Fruit fly (Drosophila melanogaster) whole organism, larva: ENCODE measurements around the gene CG7781.

Experiments used
- noc ChIP-seq: fragments of 200-800 bp; sonication (Bioruptor generic); optimal IDR thresholded peaks from 3 replicates; lab custom pipeline; 2019; ENCODE audit warnings: missing biosample characterization, mild to moderate bottlenecking, missing genetic modification characterization, moderate library complexity

The CG7781 gene

DNA sequence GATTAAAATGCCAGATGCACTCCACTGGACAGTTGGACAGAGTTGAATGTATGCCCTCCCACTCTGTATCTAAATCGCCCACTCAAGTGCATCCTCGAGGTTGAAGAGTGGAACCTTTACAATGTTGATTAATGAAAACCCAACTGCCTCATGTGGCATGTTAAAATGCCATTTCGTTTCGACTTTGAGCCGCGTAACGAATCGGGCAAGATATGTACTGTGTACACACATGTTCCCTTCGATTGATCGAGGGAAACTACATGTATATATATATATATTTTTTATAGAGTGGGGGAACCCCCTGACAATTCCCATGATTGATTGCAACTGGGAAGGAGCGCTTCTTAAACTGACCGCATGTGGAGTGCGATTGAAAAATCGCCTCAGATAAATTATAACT lies 37.1 kb downstream of the CG7781 start:
- no peak for TF ChIP-seq noc (tag; lab: Kevin White, UChicago)

DNA sequence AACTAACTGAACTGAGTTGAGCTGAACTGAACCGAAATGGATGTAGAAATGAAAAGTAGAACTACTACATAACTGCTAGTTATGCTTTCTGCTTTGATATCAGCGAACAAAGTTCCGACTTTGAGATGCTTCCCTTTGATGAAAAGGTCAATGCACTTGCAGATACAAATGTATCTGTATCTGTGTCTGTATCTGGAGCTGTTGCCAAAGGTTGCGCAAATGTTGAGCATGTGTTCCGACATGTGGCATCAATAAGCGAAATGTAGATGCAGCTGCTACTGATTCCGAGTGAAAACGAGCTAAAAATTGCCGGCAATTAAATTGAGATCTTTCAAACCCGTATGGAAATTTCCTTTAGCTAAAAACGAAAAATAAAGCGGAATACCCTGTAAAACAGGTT lies 38.6 kb downstream of the CG7781 start:
- TF ChIP-seq noc (tag; lab: Kevin White, UChicago), result no peak

DNA sequence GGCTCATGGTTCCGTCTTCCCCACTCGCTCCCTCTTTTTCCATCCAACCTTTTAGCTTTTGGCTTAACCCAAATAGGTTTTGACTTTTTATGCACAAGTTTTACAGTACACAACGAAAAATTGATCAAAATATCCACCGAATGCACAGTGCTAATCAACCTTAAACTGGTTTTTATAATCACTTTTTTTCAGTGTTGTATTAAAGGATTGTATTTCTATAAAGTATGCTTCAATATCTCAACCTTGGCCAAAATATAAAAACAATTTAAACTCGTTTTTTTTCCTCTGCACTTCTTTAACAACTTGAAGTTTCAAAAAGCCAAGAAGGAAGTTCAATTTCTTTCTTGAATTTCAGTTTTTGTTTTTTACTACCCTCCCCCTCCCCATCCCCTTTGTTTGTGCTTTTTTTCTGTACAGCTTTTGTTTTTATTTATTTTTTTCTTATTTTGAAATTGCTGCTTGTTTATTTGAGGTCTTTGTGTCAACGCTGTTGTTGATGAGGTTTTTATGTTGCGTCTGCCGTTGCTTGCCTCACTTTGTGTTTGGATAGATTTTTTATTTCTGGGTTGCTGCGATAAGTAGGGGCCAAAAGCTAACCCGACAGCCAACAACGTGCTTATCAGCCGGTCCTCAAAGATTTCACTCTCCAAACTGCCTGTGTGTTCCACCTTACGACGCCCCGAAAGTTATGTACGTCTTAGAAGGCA lies 40.1 kb downstream of the CG7781 start:
- TF ChIP-seq noc (tag; lab: Kevin White, UChicago), result no peak

DNA sequence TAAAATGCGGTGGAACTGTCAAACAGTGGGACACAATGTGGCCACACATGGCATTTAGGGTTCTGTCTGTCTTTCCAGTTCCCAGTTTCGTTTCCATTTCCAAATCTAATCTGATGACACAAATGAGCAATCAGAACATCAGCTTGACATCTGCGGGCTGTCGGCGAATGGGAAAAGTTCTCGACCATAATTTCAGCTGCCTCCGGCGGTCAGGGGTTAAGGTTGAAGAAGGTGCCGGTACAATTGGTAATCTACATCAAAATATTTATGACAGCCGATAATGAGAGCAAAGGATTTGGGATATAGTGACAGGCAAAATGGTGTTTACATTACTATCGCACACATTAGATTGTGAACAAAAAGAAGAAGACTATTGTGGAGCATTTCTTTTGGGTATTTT lies 43.3 kb downstream of the CG7781 start:
- TF ChIP-seq noc (tag; lab: Kevin White, UChicago), result no peak

DNA sequence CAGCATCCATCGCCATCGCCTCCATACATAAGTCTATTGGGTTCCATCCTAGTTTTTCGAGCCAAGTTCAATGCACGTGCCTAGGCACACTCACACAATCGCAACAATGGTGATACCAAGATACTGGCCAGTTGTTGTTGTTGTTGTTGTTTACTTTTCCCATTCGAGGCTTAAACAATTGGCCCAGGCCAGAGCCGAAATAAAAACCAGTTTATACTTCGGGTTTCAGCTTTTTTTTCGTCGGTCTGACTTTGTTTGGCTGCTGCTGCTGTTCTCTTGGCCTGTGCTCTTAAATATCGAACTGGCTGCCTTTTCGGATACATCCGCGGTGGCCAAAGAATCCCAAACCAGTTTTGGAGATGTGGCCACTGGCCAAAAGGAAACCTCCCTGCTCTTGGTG lies 45.0 kb downstream of the CG7781 start:
- no peak for TF ChIP-seq noc (tag; lab: Kevin White, UChicago)

DNA sequence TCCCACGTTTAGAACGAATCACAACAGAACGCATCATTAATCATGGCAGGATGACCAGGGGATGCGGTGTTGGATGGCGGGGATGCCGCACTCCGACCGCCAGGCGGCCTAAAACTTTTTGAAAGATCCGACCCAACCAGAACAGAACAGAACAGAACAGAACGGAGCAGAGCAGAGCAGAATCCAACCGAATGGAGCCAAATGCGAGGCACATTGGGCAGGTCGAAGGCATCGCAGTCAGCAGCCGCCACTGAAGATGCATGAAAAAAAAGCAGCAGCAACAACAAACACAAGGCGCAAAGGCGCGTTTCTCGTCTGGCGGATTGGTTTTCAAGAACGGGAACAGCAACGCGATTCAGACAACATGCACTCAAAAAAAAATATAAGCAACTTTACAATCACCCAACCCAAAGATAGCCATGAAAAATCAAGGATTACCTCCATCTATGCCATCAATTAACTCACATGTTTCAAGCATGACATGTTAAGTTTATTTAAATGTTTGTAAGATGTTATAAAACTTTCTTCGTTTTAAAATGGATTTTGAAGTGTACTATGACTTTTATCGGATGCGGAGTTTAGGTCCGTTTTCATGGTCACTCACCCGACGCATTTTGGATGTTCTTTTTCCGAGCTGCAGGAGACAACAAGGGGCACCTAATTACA lies 45.7 kb downstream of the CG7781 start:
- TF ChIP-seq noc (tag; lab: Kevin White, UChicago), result no peak

DNA sequence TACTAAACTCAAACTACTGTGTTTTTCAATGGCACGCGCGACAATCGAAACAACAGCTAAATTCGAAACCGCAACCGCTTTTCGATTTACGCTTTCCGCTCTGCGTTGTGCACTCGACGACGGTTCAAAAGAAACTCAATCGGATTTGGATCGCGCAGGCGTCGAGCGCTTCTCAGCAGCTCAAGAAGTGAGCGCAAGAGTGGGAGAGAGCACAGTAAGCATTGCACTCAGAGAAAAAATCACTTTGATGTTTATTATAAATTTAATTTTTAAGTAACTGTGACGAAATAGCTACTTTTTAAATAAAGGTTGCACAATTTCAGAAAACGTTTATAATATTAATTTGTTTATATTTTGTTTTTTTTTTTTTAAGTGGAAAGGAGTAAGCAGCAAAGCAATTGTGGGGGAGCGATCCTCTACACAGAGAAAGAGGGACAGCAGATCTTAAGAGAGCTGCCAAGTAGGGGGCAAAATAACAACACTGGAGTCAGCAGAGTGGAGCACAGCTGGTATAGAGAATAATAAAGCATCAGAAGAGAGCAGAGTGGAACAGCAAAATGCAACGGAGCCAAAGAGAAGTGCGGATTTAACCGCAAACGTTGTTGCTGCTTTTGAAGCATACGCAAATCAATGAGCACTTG lies 47.5 kb downstream of the CG7781 start:
- TF ChIP-seq noc (tag; lab: Kevin White, UChicago), result peak; percentile 94

DNA sequence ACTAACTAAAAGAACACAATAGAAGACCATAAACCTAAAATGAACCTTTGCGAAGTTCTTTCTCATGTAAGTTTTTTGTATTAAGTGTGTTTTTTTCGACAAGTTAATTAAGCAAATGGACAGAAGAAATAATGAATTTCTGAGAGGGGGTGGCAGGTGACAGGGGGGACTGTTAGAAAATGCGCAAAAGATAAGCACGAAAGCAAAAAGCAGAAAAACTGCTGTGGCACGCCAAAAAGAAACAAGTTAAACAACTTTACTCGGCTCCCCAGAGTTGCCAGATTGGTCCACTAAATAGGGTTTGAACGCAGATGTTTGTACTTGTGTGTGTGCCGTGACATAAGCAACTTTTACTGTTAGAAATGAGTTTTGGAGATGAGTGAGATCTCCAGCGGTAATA lies 48.3 kb downstream of the CG7781 start:
- TF ChIP-seq noc (tag; lab: Kevin White, UChicago), result no peak

DNA sequence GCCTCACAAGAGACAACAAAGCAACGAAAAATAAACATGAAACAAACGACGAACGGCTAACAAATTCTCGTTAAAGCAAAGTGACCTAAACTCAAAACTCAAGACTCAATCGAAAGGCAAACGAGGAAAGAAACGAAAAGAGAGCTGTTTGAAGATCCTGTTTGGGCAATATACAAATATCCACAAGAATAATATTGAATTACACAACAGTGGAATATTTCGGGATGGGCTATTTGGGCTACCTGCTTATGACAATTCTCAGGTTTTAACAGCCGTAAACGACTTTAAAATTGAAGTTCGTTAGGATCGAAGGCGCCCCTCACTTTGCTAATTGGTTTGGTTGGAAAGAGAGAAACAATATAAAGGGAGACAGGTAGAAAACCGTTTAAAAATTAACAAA lies 48.9 kb downstream of the CG7781 start:
- TF ChIP-seq noc (tag; lab: Kevin White, UChicago), result no peak

DNA sequence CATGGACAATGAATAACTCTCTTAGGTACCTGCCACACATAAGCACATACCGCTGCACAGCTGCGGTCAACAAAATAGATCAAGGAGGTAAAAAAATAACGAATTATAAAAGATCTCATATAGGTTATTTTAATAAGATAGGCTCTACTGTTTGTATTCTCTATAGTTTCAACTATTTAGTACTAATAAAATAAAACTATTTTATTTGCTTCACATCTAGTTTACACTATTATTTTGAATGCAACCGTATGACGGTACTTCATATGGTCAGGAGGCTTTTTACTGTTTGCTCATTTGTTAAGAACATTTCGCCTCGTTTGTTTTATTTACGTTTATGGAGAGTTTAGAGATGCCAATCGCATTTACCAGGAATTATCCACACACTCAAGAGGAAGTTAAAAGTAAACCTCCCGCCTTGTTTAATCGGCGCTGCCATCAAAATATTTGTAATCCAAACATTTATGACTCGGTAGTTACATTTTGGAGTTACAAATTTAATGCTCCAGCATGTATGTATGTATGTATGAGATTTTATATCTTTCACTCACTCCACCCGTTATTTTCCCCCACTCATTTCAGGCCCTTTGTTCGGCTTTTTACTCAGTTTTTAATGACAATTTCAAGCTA lies 50.1 kb downstream of the CG7781 start:
- TF ChIP-seq noc (tag; lab: Kevin White, UChicago), result no peak

DNA sequence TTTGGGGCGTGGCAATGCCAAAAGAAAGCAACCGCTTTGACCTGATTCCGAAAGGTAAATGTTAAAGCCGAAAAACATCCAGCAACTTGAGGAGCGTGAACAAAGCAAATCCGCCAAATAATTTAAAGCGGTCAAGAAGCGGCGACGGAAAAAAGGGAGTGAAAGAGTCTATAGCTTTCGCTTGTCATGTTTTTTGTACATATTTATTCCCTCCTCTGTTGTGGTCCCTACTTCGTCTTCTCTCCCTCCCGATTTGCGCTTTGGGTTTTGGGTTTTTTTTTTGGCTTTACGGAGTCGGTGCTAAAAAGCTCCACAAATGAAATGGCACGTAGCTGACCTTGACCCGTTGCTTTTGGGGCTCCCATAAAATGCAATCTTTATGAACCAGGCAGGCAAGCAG lies 51.1 kb downstream of the CG7781 start:
- TF ChIP-seq noc (tag; lab: Kevin White, UChicago), result no peak
